Fruit fly (Drosophila melanogaster): ENCODE data around the gene Nubp2.

The Nubp2 gene

dm6 chr3L:20518805-20519503 lies 7.4 kb upstream of the Nubp2 start, which contains the start of gene BNIP3 (continued):
- peak; percentile 53 for TF ChIP-seq CG12659 (GFP tag; optimal IDR thresholded peaks at IDR 0.05)
- no peak for TF ChIP-seq z (GFP tag; IDR thresholded peaks at IDR 0.05)
- TF ChIP-seq gcm2 (GFP tag; optimal IDR thresholded peaks at IDR 0.05): no peak
- TF ChIP-seq D19B (GFP tag; optimal IDR thresholded peaks at IDR 0.05): no peak
- TF ChIP-seq CG11723 (GFP tag; optimal IDR thresholded peaks at IDR 0.05): no peak
- TF ChIP-seq fd64A (GFP tag; optimal IDR thresholded peaks at IDR 0.05): no peak
- TF ChIP-seq zfh1 (GFP tag; IDR thresholded peaks at IDR 0.05): no peak

dm6 chr3L:20520687-20521169 lies 5.6 kb upstream of the Nubp2 start, which contains the start of the genes mTerf3 and CG5104:
TSS of gene mTerf3 (minus strand) at chr3L:20520772.
TSS of gene CG5104 (plus strand) at chr3L:20521009.
- TF ChIP-seq Lhr (GFP tag; optimal IDR thresholded peaks at IDR 0.05): peak; percentile 57
- peak; percentile 22 for TF ChIP-seq Ets97D (GFP tag; optimal IDR thresholded peaks at IDR 0.05)
- peak; percentile 3 for TF ChIP-seq CG9817 (tag; optimal IDR thresholded peaks at IDR 0.05)
- TF ChIP-seq Myb (GFP tag; optimal IDR thresholded peaks at IDR 0.05): peak; percentile 56
- TF ChIP-seq Taf1 (GFP tag; IDR thresholded peaks at IDR 0.05): no peak
- TF ChIP-seq CG1832 (GFP tag; optimal IDR thresholded peaks at IDR 0.05): no peak
- no peak for TF ChIP-seq dysf (GFP tag; IDR thresholded peaks at IDR 0.05)
- no peak for TF ChIP-seq wdn (GFP tag; IDR thresholded peaks at IDR 0.05)
- TF ChIP-seq gem (tag; optimal IDR thresholded peaks at IDR 0.05): peak; percentile 56
- no peak for TF ChIP-seq gcm (GFP tag; optimal IDR thresholded peaks at IDR 0.05)
- TF ChIP-seq CG9437 (GFP tag; optimal IDR thresholded peaks at IDR 0.05): peak; percentile 92
- TF ChIP-seq Hr51 (GFP tag; optimal IDR thresholded peaks at IDR 0.05): peak in 1 of 2 experiments; percentile 16
- TF ChIP-seq sd (tag; optimal IDR thresholded peaks at IDR 0.05): peak; percentile 86
- peak; percentile 25 for TF ChIP-seq NfI (GFP tag; optimal IDR thresholded peaks at IDR 0.05)
- TF ChIP-seq CG13287 (GFP tag; IDR thresholded peaks at IDR 0.05; ENCODE audit: partially characterized antibody): peak; percentile 30; the same call in 1 of the 2 replicates
- no peak for TF ChIP-seq CG18619 (GFP tag; optimal IDR thresholded peaks at IDR 0.05)
- no peak for TF ChIP-seq vvl (GFP tag; IDR thresholded peaks at IDR 0.05)
- TF ChIP-seq Hmx (GFP tag; optimal IDR thresholded peaks at IDR 0.05): no peak
- TF ChIP-seq chif (GFP tag; optimal IDR thresholded peaks at IDR 0.05): no peak
- peak; percentile 42 for TF ChIP-seq CG2116 (GFP tag; optimal IDR thresholded peaks at IDR 0.05)
- peak; percentile 46 for TF ChIP-seq sens (GFP tag)
- no peak for TF ChIP-seq CG6813 (GFP tag; optimal IDR thresholded peaks at IDR 0.05)
- TF ChIP-seq PHDP (tag; optimal IDR thresholded peaks at IDR 0.05): peak; percentile 0
- TF ChIP-seq dmrt11E (tag; optimal IDR thresholded peaks at IDR 0.05): peak; percentile 14
- no peak for TF ChIP-seq Dad (GFP tag; optimal IDR thresholded peaks at IDR 0.05)
- TF ChIP-seq CG11456 (GFP tag; IDR thresholded peaks at IDR 0.05): no peak
- TF ChIP-seq CG3163 (GFP tag; optimal IDR thresholded peaks at IDR 0.05): no peak
- TF ChIP-seq CG4854 (GFP tag; optimal IDR thresholded peaks at IDR 0.05): no peak
- TF ChIP-seq MESR4 (GFP tag; optimal IDR thresholded peaks at IDR 0.05): peak; percentile 43
- no peak for TF ChIP-seq her (GFP tag; optimal IDR thresholded peaks at IDR 0.05)
- peak; percentile 60 for TF ChIP-seq pzg (GFP tag; optimal IDR thresholded peaks at IDR 0.05)
- no peak for TF ChIP-seq Ada2b (GFP tag; IDR thresholded peaks at IDR 0.05)
- no peak for TF ChIP-seq Jarid2 (GFP tag; optimal IDR thresholded peaks at IDR 0.05)
- TF ChIP-seq sima (GFP tag; optimal IDR thresholded peaks at IDR 0.05): no peak
- TF ChIP-seq nerfin-1 (tag; optimal IDR thresholded peaks at IDR 0.05): peak; percentile 86
- TF ChIP-seq CG4820 (GFP tag; optimal IDR thresholded peaks at IDR 0.05): no peak
- peak; percentile 10 for TF ChIP-seq Xbp1 (GFP tag; optimal IDR thresholded peaks at IDR 0.05)
- TF ChIP-seq zen2 (GFP tag; IDR thresholded peaks at IDR 0.05; ENCODE audit: partially characterized antibody): no peak
- TF ChIP-seq gsb-n (tag; optimal IDR thresholded peaks at IDR 0.05): peak; percentile 3
- TF ChIP-seq gfzf (GFP tag; optimal IDR thresholded peaks at IDR 0.05): peak; percentile 62
- peak; percentile 46 for TF ChIP-seq CG13424 (tag; optimal IDR thresholded peaks at IDR 0.05)

All from whole organism, embryonic.